Worm (Caenorhabditis elegans) whole organism, midembryonic: ENCODE measurements around the gene Y46E12A.5.

Source experiments
- T22C8.4 ChIP-seq: fragments of 200-800 bp; sonication (Bioruptor generic); IDR thresholded peaks from 2 replicates; pipeline ENCODE4 v1.3.6; 2022; ENCODE audit warnings: missing genetic modification characterization, missing compliant biosample characterization
- flt-1 ChIP-seq: fragments of 200-800 bp; sonication (Bioruptor generic); IDR thresholded peaks from 2 replicates; pipeline ENCODE4 v1.3.6; 2022; ENCODE audit warnings: missing genetic modification characterization, missing compliant biosample characterization
- ref-1 ChIP-seq: fragments of 200-800 bp; sonication (Bioruptor generic); conservative IDR thresholded peaks from 2 replicates; pipeline ENCODE4 v1.3.6; 2022; ENCODE audit warnings: missing genetic modification reagents, missing genetic modification characterization, missing compliant biosample characterization
- ztf-23 ChIP-seq: fragments of 200-800 bp; sonication (Bioruptor generic); IDR thresholded peaks from 2 replicates; pipeline ENCODE4 v1.3.6; 2022; ENCODE audit warnings: missing genetic modification reagents, missing genetic modification characterization, missing compliant biosample characterization
- ztf-29 ChIP-seq: fragments of 200-800 bp; sonication (Bioruptor generic); IDR thresholded peaks from 2 replicates; pipeline ENCODE4 v1.3.6; 2022; ENCODE audit warnings: missing genetic modification reagents, missing genetic modification characterization, missing compliant biosample characterization

DNA sequence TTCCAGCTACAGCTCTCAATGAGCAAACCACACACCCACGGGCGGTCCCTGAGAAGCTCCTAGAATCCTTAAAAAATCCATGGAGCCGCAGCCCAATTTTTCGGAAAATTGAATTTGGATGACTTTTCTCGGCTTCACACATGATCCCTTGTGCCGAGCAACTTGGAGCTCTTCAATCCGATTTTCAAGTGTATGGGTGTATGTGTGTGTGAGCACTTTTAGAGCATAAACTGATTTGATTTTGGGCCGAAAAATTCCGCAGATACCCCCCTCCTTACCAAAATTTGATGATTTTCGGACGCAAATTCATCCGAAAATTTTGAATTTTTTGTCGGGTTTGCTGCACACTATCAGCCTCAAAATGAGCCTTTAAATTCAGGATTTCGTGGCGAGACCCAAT is 26.2 kb downstream of the Y46E12A.5 start:
- TF ChIP-seq flt-1 (GFP tag; lab: Robert Waterston, UW) (no peak), ref-1 (GFP tag; lab: Robert Waterston, UW) (no peak), ztf-23 (GFP tag; lab: Robert Waterston, UW) (no peak), ztf-29 (no peak), T22C8.4 (GFP tag; lab: Robert Waterston, UW) (no peak)
